Worm (Caenorhabditis elegans) whole organism, midembryonic: ENCODE measurements around the gene C18H7.7.

Experiments used
- T22C8.4 ChIP-seq: fragments of 200-800 bp; sonication (Bioruptor generic); IDR thresholded peaks from 2 replicates; pipeline ENCODE4 v1.3.6; 2022; ENCODE audit warnings: missing genetic modification characterization, missing compliant biosample characterization
- cog-1 ChIP-seq: sonication (generic microtip); optimal IDR thresholded peaks from 2 replicates; lab custom pipeline; 2016; ENCODE audit warnings: missing genetic modification characterization, missing compliant biosample characterization
- flt-1 ChIP-seq: fragments of 200-800 bp; sonication (Bioruptor generic); IDR thresholded peaks from 2 replicates; pipeline ENCODE4 v1.3.6; 2022; ENCODE audit warnings: missing genetic modification characterization, missing compliant biosample characterization
- klf-2 ChIP-seq: fragments of 200-800 bp; sonication (Bioruptor generic); conservative IDR thresholded peaks from 2 replicates; pipeline ENCODE4 v1.3.6; 2022; ENCODE audit warnings: missing genetic modification reagents, missing genetic modification characterization, missing compliant biosample characterization
- med-1 ChIP-seq: sonication (generic microtip); optimal IDR thresholded peaks from 2 replicates; lab custom pipeline; 2017; ENCODE audit warnings: missing genetic modification characterization, mild to moderate bottlenecking, missing compliant biosample characterization, antibody characterized with exemption, missing genetic modification reagents; ENCODE audit not compliant: insufficient read depth
- ref-1 ChIP-seq: fragments of 200-800 bp; sonication (Bioruptor generic); conservative IDR thresholded peaks from 2 replicates; pipeline ENCODE4 v1.3.6; 2022; ENCODE audit warnings: missing genetic modification reagents, missing genetic modification characterization, missing compliant biosample characterization
- tab-1 ChIP-seq: fragments of 200-800 bp; sonication (Bioruptor generic); IDR thresholded peaks from 2 replicates; pipeline ENCODE4 v1.3.6; 2022; ENCODE audit warnings: missing genetic modification characterization, missing compliant biosample characterization
- ztf-23 ChIP-seq: fragments of 200-800 bp; sonication (Bioruptor generic); IDR thresholded peaks from 2 replicates; pipeline ENCODE4 v1.3.6; 2022; ENCODE audit warnings: missing genetic modification reagents, missing genetic modification characterization, missing compliant biosample characterization
- ztf-29 ChIP-seq: fragments of 200-800 bp; sonication (Bioruptor generic); IDR thresholded peaks from 2 replicates; pipeline ENCODE4 v1.3.6; 2022; ENCODE audit warnings: missing genetic modification reagents, missing genetic modification characterization, missing compliant biosample characterization

C18H7.7 gene

ce11 chrIV:620324-620723, 24.1 kb upstream of the C18H7.7 start:
- TF ChIP-seq T22C8.4 (GFP tag; lab: Robert Waterston, UW) (peak; percentile 88), flt-1 (GFP tag; lab: Robert Waterston, UW) (peak; percentile 94), cog-1 (tag; lab: Kevin White, UChicago) (peak; percentile 75), ztf-23 (GFP tag; lab: Robert Waterston, UW) (peak; percentile 89), ztf-29 (GFP tag; lab: Robert Waterston, UW) (peak; percentile 70; the same call in 1 of the 2 replicates), ref-1 (GFP tag; lab: Robert Waterston, UW) (peak; percentile 76), klf-2 (peak; percentile 74; the same call in 1 of the 2 replicates), med-1 (GFP tag; lab: Kevin White, UChicago) (peak; percentile 64), tab-1 (GFP tag; lab: Robert Waterston, UW) (peak; percentile 90)

ce11 chrIV:619766-620165, 23.6 kb upstream of the C18H7.7 start:
- TF ChIP-seq flt-1 (GFP tag; lab: Robert Waterston, UW) (no peak), ztf-23 (GFP tag; lab: Robert Waterston, UW) (no peak), tab-1 (GFP tag; lab: Robert Waterston, UW) (no peak), ztf-29 (GFP tag; lab: Robert Waterston, UW) (no peak), T22C8.4 (GFP tag; lab: Robert Waterston, UW) (no peak), med-1 (GFP tag; lab: Kevin White, UChicago) (no peak), ref-1 (GFP tag; lab: Robert Waterston, UW) (no peak), cog-1 (tag; lab: Kevin White, UChicago) (no peak), klf-2 (no peak)

ce11 chrIV:615244-615643, 19.1 kb upstream of the C18H7.7 start, which contains the start of gene C18H7.1:
TSS of gene C18H7.1 (plus strand) at chrIV:615544.
- TF ChIP-seq T22C8.4 (GFP tag; lab: Robert Waterston, UW) = no peak
- no peak for TF ChIP-seq cog-1 (tag; lab: Kevin White, UChicago)
- TF ChIP-seq ztf-23 (GFP tag; lab: Robert Waterston, UW) = no peak
- TF ChIP-seq flt-1 (GFP tag; lab: Robert Waterston, UW) = no peak
- TF ChIP-seq tab-1 (GFP tag; lab: Robert Waterston, UW) = no peak
- no peak for TF ChIP-seq ref-1 (GFP tag; lab: Robert Waterston, UW)
- TF ChIP-seq klf-2 = no peak
- no peak for TF ChIP-seq ztf-29 (GFP tag; lab: Robert Waterston, UW)
- TF ChIP-seq med-1 (GFP tag; lab: Kevin White, UChicago) = no peak

ce11 chrIV:613155-613554, 17.0 kb upstream of the C18H7.7 start:
- TF ChIP-seq ztf-23 (GFP tag; lab: Robert Waterston, UW) = no peak
- no peak for TF ChIP-seq T22C8.4 (GFP tag; lab: Robert Waterston, UW)
- TF ChIP-seq cog-1 (tag; lab: Kevin White, UChicago) = no peak
- no peak for TF ChIP-seq flt-1 (GFP tag; lab: Robert Waterston, UW)
- no peak for TF ChIP-seq ztf-29 (GFP tag; lab: Robert Waterston, UW)
- no peak for TF ChIP-seq klf-2
- no peak for TF ChIP-seq med-1 (GFP tag; lab: Kevin White, UChicago)
- TF ChIP-seq ref-1 (GFP tag; lab: Robert Waterston, UW) = no peak
- TF ChIP-seq tab-1 (GFP tag; lab: Robert Waterston, UW) = no peak

- no peak for TF ChIP-seq med-1 (GFP tag; lab: Kevin White, UChicago)
- no peak for TF ChIP-seq flt-1 (GFP tag; lab: Robert Waterston, UW)
- TF ChIP-seq cog-1 (tag; lab: Kevin White, UChicago) = no peak
- TF ChIP-seq ztf-29 (GFP tag; lab: Robert Waterston, UW) = no peak
- TF ChIP-seq T22C8.4 (GFP tag; lab: Robert Waterston, UW) = no peak
- no peak for TF ChIP-seq tab-1 (GFP tag; lab: Robert Waterston, UW)
Observed at ce11 chrIV:607628-608027, 11.4 kb upstream of the C18H7.7 start.

ce11 chrIV:606055-606454, 9.9 kb upstream of the C18H7.7 start, which contains the start of gene inx-18:
TSS of gene inx-18 (plus strand) at chrIV:606355.
- TF ChIP-seq ztf-29 (GFP tag; lab: Robert Waterston, UW) (no peak), ref-1 (GFP tag; lab: Robert Waterston, UW) (no peak), med-1 (GFP tag; lab: Kevin White, UChicago) (no peak), klf-2 (no peak), ztf-23 (GFP tag; lab: Robert Waterston, UW) (no peak), cog-1 (tag; lab: Kevin White, UChicago) (no peak), T22C8.4 (GFP tag; lab: Robert Waterston, UW) (no peak), flt-1 (GFP tag; lab: Robert Waterston, UW) (no peak)

- TF ChIP-seq ztf-29 (GFP tag; lab: Robert Waterston, UW) (no peak), cog-1 (tag; lab: Kevin White, UChicago) (no peak), klf-2 (no peak), T22C8.4 (GFP tag; lab: Robert Waterston, UW) (no peak), ztf-23 (GFP tag; lab: Robert Waterston, UW) (no peak)
Observed at ce11 chrIV:605431-605830, 9.2 kb upstream of the C18H7.7 start.

- TF ChIP-seq ztf-29 (GFP tag; lab: Robert Waterston, UW) (no peak), med-1 (GFP tag; lab: Kevin White, UChicago) (no peak), ref-1 (GFP tag; lab: Robert Waterston, UW) (no peak), klf-2 (no peak), flt-1 (GFP tag; lab: Robert Waterston, UW) (no peak), ztf-23 (GFP tag; lab: Robert Waterston, UW) (no peak), tab-1 (GFP tag; lab: Robert Waterston, UW) (no peak), T22C8.4 (GFP tag; lab: Robert Waterston, UW) (no peak), cog-1 (tag; lab: Kevin White, UChicago) (no peak)
Observed at ce11 chrIV:604817-605216, 8.6 kb upstream of the C18H7.7 start.

ce11 chrIV:604144-604543, 8.0 kb upstream of the C18H7.7 start, which contains the start of gene col-102:
TSS of gene col-102 (plus strand) at chrIV:604444.
- TF ChIP-seq ref-1 (GFP tag; lab: Robert Waterston, UW) (no peak), T22C8.4 (GFP tag; lab: Robert Waterston, UW) (no peak), ztf-23 (GFP tag; lab: Robert Waterston, UW) (no peak), tab-1 (GFP tag; lab: Robert Waterston, UW) (no peak), klf-2 (no peak), med-1 (GFP tag; lab: Kevin White, UChicago) (no peak), ztf-29 (GFP tag; lab: Robert Waterston, UW) (no peak), flt-1 (GFP tag; lab: Robert Waterston, UW) (no peak), cog-1 (tag; lab: Kevin White, UChicago) (no peak)
